Worm (Caenorhabditis elegans): ENCODE results near the gene ten-1.

ten-1 gene

ce11 chrIII:6839091-6839490 is 18.4 kb downstream of the ten-1 start:
- TF ChIP-seq him-1 (tag; optimal IDR thresholded peaks at IDR 0.05) (no peak), dao-5 (tag; optimal IDR thresholded peaks at IDR 0.05) (no peak), W03F9.2 (tag; optimal IDR thresholded peaks at IDR 0.05) (no peak)

- no peak for TF ChIP-seq him-1 (tag; optimal IDR thresholded peaks at IDR 0.05)
- no peak for TF ChIP-seq W03F9.2 (tag; optimal IDR thresholded peaks at IDR 0.05)
- no peak for TF ChIP-seq dao-5 (tag; optimal IDR thresholded peaks at IDR 0.05)
These were observed 28.0 kb downstream of the ten-1 start, which contains the start of gene dhhc-5 for ce11 chrIII:6848654-6849204. Gene dhhc-5 (minus strand): TSS chrIII:6849059.

- TF ChIP-seq dao-5 (tag; optimal IDR thresholded peaks at IDR 0.05) (no peak), him-1 (tag; optimal IDR thresholded peaks at IDR 0.05) (no peak), W03F9.2 (tag; optimal IDR thresholded peaks at IDR 0.05) (no peak)
These were observed 29.5 kb downstream of the ten-1 start, which contains the start of gene srv-1 for ce11 chrIII:6850255-6850654. Gene srv-1 (plus strand): TSS chrIII:6850385.

- TF ChIP-seq W03F9.2 (tag; optimal IDR thresholded peaks at IDR 0.05) (no peak), him-1 (tag; optimal IDR thresholded peaks at IDR 0.05) (no peak), dao-5 (tag; optimal IDR thresholded peaks at IDR 0.05) (no peak)
These were observed 36.0 kb downstream of the ten-1 start, which contains the start of gene zak-1 for ce11 chrIII:6856709-6857108. Gene zak-1 (minus strand): TSS chrIII:6856809.

- TF ChIP-seq dao-5 (tag; optimal IDR thresholded peaks at IDR 0.05) (no peak), him-1 (tag; optimal IDR thresholded peaks at IDR 0.05) (no peak), W03F9.2 (tag; optimal IDR thresholded peaks at IDR 0.05) (no peak)
These were observed 36.7 kb downstream of the ten-1 start for ce11 chrIII:6857390-6857848.

ce11 chrIII:6859482-6859881 is 38.7 kb downstream of the ten-1 start, which contains the start of gene clec-158:
Gene clec-158 (minus strand): TSS chrIII:6859582.
- TF ChIP-seq dao-5 (tag; optimal IDR thresholded peaks at IDR 0.05): no peak
- TF ChIP-seq W03F9.2 (tag; optimal IDR thresholded peaks at IDR 0.05): no peak
- TF ChIP-seq him-1 (tag; optimal IDR thresholded peaks at IDR 0.05): no peak

ce11 chrIII:6863901-6864300 is 43.2 kb downstream of the ten-1 start, which contains the start of gene sma-3:
Gene sma-3 (minus strand): TSS chrIII:6863968.
- TF ChIP-seq him-1 (tag; optimal IDR thresholded peaks at IDR 0.05): no peak
- TF ChIP-seq dao-5 (tag; optimal IDR thresholded peaks at IDR 0.05): no peak
- TF ChIP-seq W03F9.2 (tag; optimal IDR thresholded peaks at IDR 0.05): no peak

ce11 chrIII:6869268-6869667 is 48.5 kb downstream of the ten-1 start, which contains the start of the genes cra-1 and kbp-1:
Gene cra-1 (minus strand): TSS chrIII:6869460.
Gene kbp-1 (plus strand): TSS chrIII:6869633.
- TF ChIP-seq W03F9.2 (tag; optimal IDR thresholded peaks at IDR 0.05): no peak
- no peak for TF ChIP-seq him-1 (tag; optimal IDR thresholded peaks at IDR 0.05)
- no peak for TF ChIP-seq dao-5 (tag; optimal IDR thresholded peaks at IDR 0.05)

- TF ChIP-seq dao-5 (tag; optimal IDR thresholded peaks at IDR 0.05): no peak
- TF ChIP-seq him-1 (tag; optimal IDR thresholded peaks at IDR 0.05): no peak
- no peak for TF ChIP-seq W03F9.2 (tag; optimal IDR thresholded peaks at IDR 0.05)
These were observed 49.3 kb downstream of the ten-1 start, which contains the start of gene K04C2.8 for ce11 chrIII:6869996-6870395. Gene K04C2.8 (plus strand): TSS chrIII:6870296.

- TF ChIP-seq W03F9.2 (tag; optimal IDR thresholded peaks at IDR 0.05) (no peak), him-1 (tag; optimal IDR thresholded peaks at IDR 0.05) (no peak), dao-5 (tag; optimal IDR thresholded peaks at IDR 0.05) (no peak)
These were observed 50.3 kb downstream of the ten-1 start for ce11 chrIII:6871067-6871466.

- TF ChIP-seq him-1 (tag; optimal IDR thresholded peaks at IDR 0.05) (no peak), W03F9.2 (tag; optimal IDR thresholded peaks at IDR 0.05) (no peak), dao-5 (tag; optimal IDR thresholded peaks at IDR 0.05) (no peak)
These were observed 50.9 kb downstream of the ten-1 start for ce11 chrIII:6871668-6872067.

- TF ChIP-seq dao-5 (tag; optimal IDR thresholded peaks at IDR 0.05) (no peak), him-1 (tag; optimal IDR thresholded peaks at IDR 0.05) (peak; percentile 4)
These were observed 51.9 kb downstream of the ten-1 start, which contains the start of gene K04C2.3 for ce11 chrIII:6872534-6873150. Gene K04C2.3 (plus strand): TSS chrIII:6873089.

ce11 chrIII:6873724-6874123 is 53.0 kb downstream of the ten-1 start:
- peak; percentile 25 for TF ChIP-seq him-1 (tag; optimal IDR thresholded peaks at IDR 0.05)
- no peak for TF ChIP-seq dao-5 (tag; optimal IDR thresholded peaks at IDR 0.05)
- TF ChIP-seq W03F9.2 (tag; optimal IDR thresholded peaks at IDR 0.05): no peak

- TF ChIP-seq him-1 (tag; optimal IDR thresholded peaks at IDR 0.05): no peak
- no peak for TF ChIP-seq W03F9.2 (tag; optimal IDR thresholded peaks at IDR 0.05)
- TF ChIP-seq dao-5 (tag; optimal IDR thresholded peaks at IDR 0.05): no peak
These were observed 60.1 kb downstream of the ten-1 start, which contains the start of gene K04C2.7 for ce11 chrIII:6880797-6881196. Gene K04C2.7 (plus strand): TSS chrIII:6881097.

Data from whole organism, L4/young adult.